Worm (Caenorhabditis elegans) whole organism, young adult: ENCODE measurements around the gene M04G7.1.

Experiments used
- C17E4.6 ChIP-seq: fragments of 200-800 bp; sonication (Bioruptor generic); IDR thresholded peaks from 2 replicates; pipeline ENCODE4 v1.3.6; 2022; ENCODE audit warnings: missing genetic modification reagents, missing genetic modification characterization, missing compliant biosample characterization
- D2030.7 ChIP-seq: fragments of 200-800 bp; sonication (Bioruptor generic); IDR thresholded peaks from 2 replicates; pipeline ENCODE4 v1.3.6; 2022; ENCODE audit warnings: missing genetic modification reagents, missing genetic modification characterization, missing compliant biosample characterization
- F37B4.10 ChIP-seq: fragments of 200-800 bp; sonication (Bioruptor generic); IDR thresholded peaks from 2 replicates; pipeline ENCODE4 v1.3.6; 2022; ENCODE audit warnings: missing genetic modification characterization, missing compliant biosample characterization
- F55B11.4 ChIP-seq: sonication (generic microtip); optimal IDR thresholded peaks from 2 replicates; lab custom pipeline; 2016; ENCODE audit warnings: missing compliant biosample characterization, missing genetic modification characterization, borderline replicate concordance; ENCODE audit not compliant: insufficient read depth
- K11D2.4 ChIP-seq: fragments of 200-800 bp; sonication (Bioruptor generic); IDR thresholded peaks from 2 replicates; pipeline ENCODE4 v1.3.6; 2022; ENCODE audit warnings: missing genetic modification reagents, missing genetic modification characterization, missing compliant biosample characterization
- T07F8.4 ChIP-seq: sonication (generic microtip); optimal IDR thresholded peaks from 2 replicates; lab custom pipeline; 2016; ENCODE audit warnings: mild to moderate bottlenecking, missing genetic modification characterization, moderate library complexity, missing compliant biosample characterization
- Y53G8AR.9 ChIP-seq: fragments of 200-800 bp; sonication (Bioruptor generic); conservative IDR thresholded peaks from 2 replicates; pipeline ENCODE4 v1.3.6; 2022; ENCODE audit warnings: missing genetic modification reagents, missing genetic modification characterization, missing compliant biosample characterization
- aptf-3 ChIP-seq: fragments of 200-800 bp; sonication (Bioruptor generic); IDR thresholded peaks from 2 replicates; pipeline ENCODE4 v1.3.6; 2022; ENCODE audit warnings: missing genetic modification characterization, missing compliant biosample characterization
- atf-7 ChIP-seq: sonication (generic microtip); optimal IDR thresholded peaks from 2 replicates; lab custom pipeline; 2017; ENCODE audit warnings: mild to moderate bottlenecking, missing genetic modification characterization, missing compliant biosample characterization
- attf-6 ChIP-seq: fragments of 200-800 bp; sonication (Bioruptor generic); IDR thresholded peaks from 2 replicates; pipeline ENCODE4 v1.3.6; 2022; ENCODE audit warnings: missing genetic modification reagents, missing genetic modification characterization, missing compliant biosample characterization
- bed-1 ChIP-seq: fragments of 200-800 bp; sonication (Bioruptor generic); IDR thresholded peaks from 2 replicates; pipeline ENCODE4 v1.3.6; 2022; ENCODE audit warnings: missing genetic modification reagents, missing genetic modification characterization, missing compliant biosample characterization
- cebp-1 ChIP-seq, 2 experiments: fragments of 200-800 bp in 1 of 2; sonication (Bioruptor generic) in 1 of 2; sonication (generic microtip) in 1 of 2; IDR thresholded peaks in 1 of 2; optimal IDR thresholded peaks in 1 of 2; 2 replicates each; pipeline versions ENCODE4 v1.3.6 to Lab custom; 2017 to 2022; ENCODE audit warnings: missing compliant biosample characterization in 2 of 2, missing genetic modification characterization in 2 of 2, mild to moderate bottlenecking in 1 of 2, missing genetic modification reagents in 1 of 2, moderate library complexity in 1 of 2
- cebp-2 ChIP-seq: fragments of 200-800 bp; sonication (Bioruptor generic); IDR thresholded peaks from 2 replicates; pipeline ENCODE4 v1.3.6; 2022; ENCODE audit warnings: missing genetic modification characterization, missing compliant biosample characterization
- ceh-58 ChIP-seq: fragments of 200-800 bp; sonication (Bioruptor generic); IDR thresholded peaks from 2 replicates; pipeline ENCODE4 v1.3.6; 2022; ENCODE audit warnings: missing genetic modification characterization, missing compliant biosample characterization
- ceh-79 ChIP-seq: sonication (generic microtip); optimal IDR thresholded peaks from 2 replicates; lab custom pipeline; 2017; ENCODE audit warnings: mild to moderate bottlenecking, missing genetic modification characterization, missing compliant biosample characterization
- chd-7 ChIP-seq: sonication (generic microtip); optimal IDR thresholded peaks from 2 replicates; lab custom pipeline; 2016; ENCODE audit warnings: mild to moderate bottlenecking, missing genetic modification characterization, moderate library complexity, missing compliant biosample characterization
- die-1 ChIP-seq: sonication (generic microtip); optimal IDR thresholded peaks from 2 replicates; lab custom pipeline; 2016; ENCODE audit warnings: missing genotype, mild to moderate bottlenecking, missing genetic modification characterization, missing compliant biosample characterization
- egl-18 ChIP-seq: fragments of 200-800 bp; sonication (Bioruptor generic); IDR thresholded peaks from 2 replicates; pipeline ENCODE4 v1.3.6; 2022; ENCODE audit warnings: missing genetic modification reagents, missing genetic modification characterization, missing compliant biosample characterization
- fkh-3 ChIP-seq: sonication (generic microtip); optimal IDR thresholded peaks from 2 replicates; lab custom pipeline; 2016; ENCODE audit warnings: mild to moderate bottlenecking, missing genetic modification characterization, missing compliant biosample characterization
- him-1 ChIP-seq: sonication (generic microtip); optimal IDR thresholded peaks from 2 replicates; lab custom pipeline; 2016; ENCODE audit warnings: missing genotype, missing genetic modification reagents, missing genetic modification characterization, missing compliant biosample characterization
- hmg-1.2 ChIP-seq: fragments of 200-800 bp; sonication (Bioruptor generic); IDR thresholded peaks from 2 replicates; pipeline ENCODE4 v1.3.6; 2022; ENCODE audit warnings: missing genetic modification reagents, missing genetic modification characterization, missing compliant biosample characterization
- hmg-20 ChIP-seq: fragments of 200-800 bp; sonication (Bioruptor generic); IDR thresholded peaks from 2 replicates; pipeline ENCODE4 v1.3.6; 2022; ENCODE audit warnings: missing genetic modification reagents, missing genetic modification characterization, missing compliant biosample characterization
- let-607 ChIP-seq, 2 experiments: fragments of 200-800 bp in 1 of 2; sonication (Bioruptor generic) in 1 of 2; sonication (generic microtip) in 1 of 2; optimal IDR thresholded peaks; 2 replicates each; lab custom pipeline; 2016 to 2018; ENCODE audit warnings: mild to moderate bottlenecking in 2 of 2, missing compliant biosample characterization in 2 of 2, missing genetic modification characterization in 2 of 2, moderate library complexity in 2 of 2, missing genotype in 1 of 2
- lin-26 ChIP-seq: fragments of 200-800 bp; sonication (Bioruptor generic); IDR thresholded peaks from 2 replicates; pipeline ENCODE4 v1.3.6; 2022; ENCODE audit warnings: missing genetic modification reagents, missing genetic modification characterization, missing compliant biosample characterization
- lin-35 ChIP-seq, 3 experiments: fragments of 150-350 bp in 2 of 3; sonication (generic microtip) in 1 of 3; optimal IDR thresholded peaks; 2 replicates each; lab custom pipeline; 2014 to 2018; ENCODE audit warnings: missing biosample characterization in 3 of 3, missing genetic modification characterization in 3 of 3, missing genetic modification reagents in 3 of 3
- lin-40 ChIP-seq: sonication (generic microtip); optimal IDR thresholded peaks from 2 replicates; lab custom pipeline; 2016; ENCODE audit warnings: missing genetic modification characterization, mild to moderate bottlenecking, missing compliant biosample characterization, missing genotype, missing genetic modification reagents
- lin-54 ChIP-seq: fragments of 200-800 bp; sonication (Bioruptor generic); optimal IDR thresholded peaks from 2 replicates; lab custom pipeline; 2018; ENCODE audit warnings: mild to moderate bottlenecking, missing genetic modification characterization, missing compliant biosample characterization
- lsl-1 ChIP-seq: fragments of 200-800 bp; sonication (Bioruptor generic); optimal IDR thresholded peaks from 2 replicates; lab custom pipeline; 2018; ENCODE audit warnings: mild to moderate bottlenecking, missing genetic modification characterization, moderate library complexity, missing compliant biosample characterization
- lsy-27 ChIP-seq: sonication (generic microtip); optimal IDR thresholded peaks from 2 replicates; lab custom pipeline; 2017; ENCODE audit warnings: missing genetic modification characterization, mild to moderate bottlenecking, missing compliant biosample characterization, antibody characterized with exemption, missing genotype, borderline replicate concordance; ENCODE audit not compliant: insufficient read depth
- madf-3 ChIP-seq: fragments of 200-800 bp; sonication (Bioruptor generic); IDR thresholded peaks from 2 replicates; pipeline ENCODE4 v1.3.6; 2022; ENCODE audit warnings: missing genetic modification reagents, missing genetic modification characterization, missing compliant biosample characterization
- madf-6 ChIP-seq: fragments of 200-800 bp; sonication (Bioruptor generic); IDR thresholded peaks from 2 replicates; pipeline ENCODE4 v1.3.6; 2022; ENCODE audit warnings: missing genetic modification reagents, missing genetic modification characterization, missing compliant biosample characterization
- mel-28 ChIP-seq: sonication (generic microtip); optimal IDR thresholded peaks from 2 replicates; lab custom pipeline; 2016; ENCODE audit warnings: borderline replicate concordance, mild to moderate bottlenecking, missing genetic modification characterization, missing compliant biosample characterization
- mes-4 ChIP-seq: sonication (generic microtip); optimal IDR thresholded peaks from 2 replicates; lab custom pipeline; 2016; ENCODE audit warnings: missing genotype, missing genetic modification characterization, missing compliant biosample characterization
- nhr-179 ChIP-seq: sonication (generic microtip); optimal IDR thresholded peaks from 2 replicates; lab custom pipeline; 2016; ENCODE audit warnings: mild to moderate bottlenecking, missing genetic modification characterization, missing compliant biosample characterization
- nhr-80 ChIP-seq: sonication (generic microtip); optimal IDR thresholded peaks from 2 replicates; lab custom pipeline; 2016; ENCODE audit warnings: missing genetic modification characterization, missing compliant biosample characterization
- pbrm-1 ChIP-seq: fragments of 200-800 bp; sonication (Bioruptor generic); IDR thresholded peaks from 2 replicates; pipeline ENCODE4 v1.3.6; 2022; ENCODE audit warnings: missing genetic modification reagents, missing genetic modification characterization, missing compliant biosample characterization
- rcor-1 ChIP-seq: fragments of 200-800 bp; sonication (Bioruptor generic); IDR thresholded peaks from 2 replicates; pipeline ENCODE4 v1.3.6; 2022; ENCODE audit warnings: missing genetic modification reagents, missing genetic modification characterization, missing compliant biosample characterization
- repo-1 ChIP-seq: sonication (generic microtip); optimal IDR thresholded peaks from 2 replicates; lab custom pipeline; 2017; ENCODE audit warnings: mild to moderate bottlenecking, missing genetic modification characterization, missing compliant biosample characterization
- rpc-1 ChIP-seq, 2 experiments: fragments of 150-350 bp in 1 of 2; sonication (generic microtip) in 1 of 2; optimal IDR thresholded peaks; 2 replicates each; lab custom pipeline; 2014 to 2018; ENCODE audit warnings: missing biosample characterization in 1 of 2, missing genetic modification characterization in 1 of 2, missing genetic modification reagents in 1 of 2, missing genotype in 1 of 2
- sea-2 ChIP-seq: fragments of 200-800 bp; sonication (Bioruptor generic); IDR thresholded peaks from 2 replicates; pipeline ENCODE4 v1.3.6; 2022; ENCODE audit warnings: missing genetic modification characterization, missing compliant biosample characterization
- snpc-3.4 ChIP-seq: sonication (generic microtip); optimal IDR thresholded peaks from 2 replicates; lab custom pipeline; 2017; ENCODE audit warnings: missing genetic modification characterization, mild to moderate bottlenecking, missing compliant biosample characterization, antibody characterized with exemption, moderate library complexity, missing genotype, missing genetic modification reagents
- sptf-2 ChIP-seq: fragments of 200-800 bp; sonication (Bioruptor generic); optimal IDR thresholded peaks from 2 replicates; lab custom pipeline; 2018; ENCODE audit warnings: mild to moderate bottlenecking, missing genetic modification characterization, missing compliant biosample characterization
- tlf-1 ChIP-seq: fragments of 200-800 bp; sonication (Bioruptor generic); optimal IDR thresholded peaks from 2 replicates; lab custom pipeline; 2018; ENCODE audit warnings: mild to moderate bottlenecking, missing genetic modification characterization, missing compliant biosample characterization
- unc-62 ChIP-seq: fragments of 150-350 bp; optimal IDR thresholded peaks from 2 replicates; lab custom pipeline; 2014; ENCODE audit warnings: missing biosample characterization, missing genetic modification reagents, missing genetic modification characterization
- xnd-1 ChIP-seq: sonication (generic microtip); optimal IDR thresholded peaks from 2 replicates; lab custom pipeline; 2016; ENCODE audit warnings: missing genotype, missing genetic modification reagents, missing genetic modification characterization, missing compliant biosample characterization
- zfh-2 ChIP-seq: fragments of 200-800 bp; sonication (Bioruptor generic); conservative IDR thresholded peaks from 2 replicates; pipeline ENCODE4 v1.3.6; 2022; ENCODE audit warnings: missing genetic modification reagents, missing genetic modification characterization, missing compliant biosample characterization
- ztf-25 ChIP-seq: fragments of 200-800 bp; sonication (Bioruptor generic); IDR thresholded peaks from 2 replicates; pipeline ENCODE4 v1.3.6; 2022; ENCODE audit warnings: missing genetic modification reagents, missing genetic modification characterization, missing compliant biosample characterization
- ztf-6 ChIP-seq: fragments of 200-800 bp; sonication (Bioruptor generic); IDR thresholded peaks from 2 replicates; pipeline ENCODE4 v1.3.6; 2022; ENCODE audit warnings: missing genetic modification reagents, missing genetic modification characterization, missing compliant biosample characterization

M04G7.1 gene

DNA sequence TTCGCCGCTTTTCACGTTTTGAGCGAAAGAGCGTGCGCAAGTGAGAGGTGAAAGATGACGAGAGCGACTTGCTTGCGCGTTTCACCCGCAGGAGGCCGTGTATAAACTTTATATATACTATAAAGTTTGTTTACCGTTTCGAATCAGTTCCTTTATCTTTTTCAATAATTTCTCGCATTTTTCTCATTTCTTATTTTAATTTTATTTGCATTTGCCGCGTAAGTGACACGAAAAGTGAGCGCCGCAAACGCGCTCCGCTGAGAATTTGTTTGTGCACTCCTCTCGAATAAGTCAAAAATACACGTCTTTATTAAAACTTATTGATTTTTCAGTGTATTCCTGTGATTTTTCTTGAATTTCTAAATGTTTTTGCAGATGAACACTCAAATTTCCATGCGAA lies 12.0 kb upstream of the M04G7.1 start, which contains the start of gene mrpl-55 (continued):
- TF ChIP-seq atf-7 (tag; lab: Kevin White, UChicago) (no peak), K11D2.4 (GFP tag; lab: Robert Waterston, UW) (peak; percentile 13; the same call in 1 of the 2 replicates), unc-62 (GFP tag; lab: Kevin White, UChicago) (no peak), D2030.7 (peak; percentile 73), let-607 (tag; optimal IDR thresholded peaks at IDR 0.05; lab: Kevin White, UChicago) (peak in 1 of 2 experiments; percentile 72), lin-40 (peak; percentile 79), mes-4 (tag; lab: Kevin White, UChicago) (no peak), lsy-27 (tag; lab: Kevin White, UChicago) (no peak), lin-54 (GFP tag; lab: Kevin White, UChicago) (peak; percentile 87), madf-6 (GFP tag; lab: Robert Waterston, UW) (0 out of 2 replicates have a peak, but pooled peaks have one; percentile 27), C17E4.6 (GFP tag; lab: Robert Waterston, UW) (no peak), him-1 (tag; lab: Kevin White, UChicago) (peak; percentile 41), snpc-3.4 (tag; lab: Kevin White, UChicago) (peak; percentile 41), cebp-1 (GFP tag; IDR thresholded peaks at IDR 0.05; lab: Robert Waterston, UW) (no peak), cebp-1 (tag; optimal IDR thresholded peaks at IDR 0.05; lab: Kevin White, UChicago) (peak; percentile 59), Y53G8AR.9 (no peak), F55B11.4 (no peak), cebp-2 (GFP tag; lab: Robert Waterston, UW) (no peak), lin-35 (GFP tag; optimal IDR thresholded peaks at IDR 0.05; lab: Kevin White, UChicago) (peak in 1 of 3 experiments; percentile 91), egl-18 (no peak), rpc-1 (optimal IDR thresholded peaks at IDR 0.05; lab: Kevin White, UChicago) (no peak), rpc-1 (tag; optimal IDR thresholded peaks at IDR 0.05; lab: Kevin White, UChicago) (no peak), ztf-25 (GFP tag; lab: Robert Waterston, UW) (no peak), madf-3 (GFP tag; lab: Robert Waterston, UW) (no peak), T07F8.4 (no peak), F37B4.10 (GFP tag; lab: Robert Waterston, UW) (no peak), tlf-1 (GFP tag; lab: Kevin White, UChicago) (peak; percentile 27), repo-1 (tag; lab: Kevin White, UChicago) (no peak), chd-7 (no peak), mel-28 (no peak), sea-2 (GFP tag; lab: Robert Waterston, UW) (no peak), sptf-2 (no peak), ztf-6 (0 out of 2 replicates have a peak, but pooled peaks have one; percentile 11), nhr-179 (tag; lab: Kevin White, UChicago) (no peak), fkh-3 (no peak), zfh-2 (no peak), ceh-58 (GFP tag; lab: Robert Waterston, UW) (no peak), nhr-80 (no peak), rcor-1 (GFP tag; lab: Robert Waterston, UW) (no peak), ceh-79 (no peak), lin-26 (GFP tag; lab: Robert Waterston, UW) (no peak), hmg-1.2 (GFP tag; lab: Robert Waterston, UW) (peak; percentile 73), xnd-1 (tag; lab: Kevin White, UChicago) (no peak), bed-1 (no peak), die-1 (no peak), aptf-3 (GFP tag; lab: Robert Waterston, UW) (no peak), hmg-20 (GFP tag; lab: Robert Waterston, UW) (no peak), pbrm-1 (GFP tag; lab: Robert Waterston, UW) (peak; percentile 47; the same call in 1 of the 2 replicates), lsl-1 (GFP tag; lab: Kevin White, UChicago) (peak; percentile 25), attf-6 (GFP tag; lab: Robert Waterston, UW) (no peak)
